Worm (Caenorhabditis elegans) whole organism, L4 larva: ENCODE data around the gene ZK822.9.

ENCODE experiments used
- F49E8.2 ChIP-seq: sonication (generic microtip); optimal IDR thresholded peaks from 2 replicates; lab custom pipeline; 2016; ENCODE audit warnings: missing compliant biosample characterization, mild to moderate bottlenecking, missing genetic modification characterization, borderline replicate concordance
- lsy-2 ChIP-seq, 2 experiments: fragments of 150-350 bp in 1 of 2; sonication (generic microtip) in 1 of 2; optimal IDR thresholded peaks; 2 replicates each; lab custom pipeline; 2014 to 2017; ENCODE audit warnings: missing biosample characterization in 2 of 2, missing genetic modification characterization in 2 of 2

ce11 chrIV:11950270-11950669 lies 34.5 kb downstream of the ZK822.9 start, which contains the start of gene tbx-36:
- TF ChIP-seq F49E8.2 (tag; lab: Kevin White, UChicago), result no peak
- TF ChIP-seq lsy-2 (tag; optimal IDR thresholded peaks at IDR 0.05; lab: Kevin White, UChicago), result no peak
